Worm (Caenorhabditis elegans): ENCODE results near the gene B0432.11.

B0432.11 gene

ce11 chrII:283594-283993 is 10.9 kb downstream of the B0432.11 start, which contains the start of gene B0432.9:
TSS of gene B0432.9 (minus strand) at chrII:283694.
- TF ChIP-seq dao-5 (tag; optimal IDR thresholded peaks at IDR 0.05): no peak
- TF ChIP-seq W03F9.2 (tag; optimal IDR thresholded peaks at IDR 0.05): no peak
- TF ChIP-seq him-1 (tag; optimal IDR thresholded peaks at IDR 0.05): no peak

DNA sequence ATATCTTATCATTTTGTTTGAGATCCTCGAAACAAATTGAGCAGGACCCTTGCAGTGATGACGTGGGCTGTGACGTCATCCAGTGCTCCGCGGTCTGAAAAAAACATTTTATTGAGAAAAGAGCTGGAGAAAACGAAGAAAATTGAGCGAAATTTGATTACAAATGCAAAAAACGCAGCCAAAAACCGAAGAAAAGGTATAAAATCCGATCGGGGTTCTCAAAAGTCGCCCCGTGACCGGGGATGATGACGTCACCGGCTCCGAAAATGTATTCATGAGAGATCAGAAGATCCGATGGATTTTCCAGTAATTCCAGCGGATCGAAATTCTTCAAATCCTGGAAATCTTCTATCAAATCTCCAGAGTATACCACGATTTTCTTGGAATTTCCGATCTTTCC is 12.0 kb downstream of the B0432.11 start, which contains the start of gene trul-1:
Gene trul-1, minus strand, starts transcription at position 101 of the 400 bp plus-strand sequence.
- TF ChIP-seq dao-5 (tag; optimal IDR thresholded peaks at IDR 0.05): no peak
- TF ChIP-seq him-1 (tag; optimal IDR thresholded peaks at IDR 0.05): no peak
- no peak for TF ChIP-seq W03F9.2 (tag; optimal IDR thresholded peaks at IDR 0.05)

ce11 chrII:278636-279035 is 15.9 kb downstream of the B0432.11 start, which contains the start of gene B0432.8:
TSS of gene B0432.8 (minus strand) at chrII:278736.
- TF ChIP-seq him-1 (tag; optimal IDR thresholded peaks at IDR 0.05): no peak
- TF ChIP-seq dao-5 (tag; optimal IDR thresholded peaks at IDR 0.05): no peak
- TF ChIP-seq W03F9.2 (tag; optimal IDR thresholded peaks at IDR 0.05): no peak

ce11 chrII:273872-274271 is 20.6 kb downstream of the B0432.11 start, which contains the start of gene B0432.7:
TSS of gene B0432.7 (minus strand) at chrII:273972.
- TF ChIP-seq W03F9.2 (tag; optimal IDR thresholded peaks at IDR 0.05): no peak
- TF ChIP-seq him-1 (tag; optimal IDR thresholded peaks at IDR 0.05): no peak
- no peak for TF ChIP-seq dao-5 (tag; optimal IDR thresholded peaks at IDR 0.05)

ce11 chrII:264053-264452 is 30.5 kb downstream of the B0432.11 start, which contains the start of gene B0432.14:
TSS of gene B0432.14 (plus strand) at chrII:264353.
- TF ChIP-seq him-1 (tag; optimal IDR thresholded peaks at IDR 0.05) (no peak), dao-5 (tag; optimal IDR thresholded peaks at IDR 0.05) (no peak), W03F9.2 (tag; optimal IDR thresholded peaks at IDR 0.05) (no peak)

- no peak for TF ChIP-seq dao-5 (tag; optimal IDR thresholded peaks at IDR 0.05)
- TF ChIP-seq him-1 (tag; optimal IDR thresholded peaks at IDR 0.05): no peak
- TF ChIP-seq W03F9.2 (tag; optimal IDR thresholded peaks at IDR 0.05): no peak
Measured at ce11 chrII:263563-263962, 30.9 kb downstream of the B0432.11 start, which contains the start of gene scc-2. TSS of gene scc-2 (minus strand) at chrII:263663.

- TF ChIP-seq dao-5 (tag; optimal IDR thresholded peaks at IDR 0.05) (no peak), W03F9.2 (tag; optimal IDR thresholded peaks at IDR 0.05) (no peak), him-1 (tag; optimal IDR thresholded peaks at IDR 0.05) (no peak)
Measured at ce11 chrII:257519-257918, 37.0 kb downstream of the B0432.11 start, which contains the start of gene cat-2. TSS of gene cat-2 (plus strand) at chrII:257819.

DNA sequence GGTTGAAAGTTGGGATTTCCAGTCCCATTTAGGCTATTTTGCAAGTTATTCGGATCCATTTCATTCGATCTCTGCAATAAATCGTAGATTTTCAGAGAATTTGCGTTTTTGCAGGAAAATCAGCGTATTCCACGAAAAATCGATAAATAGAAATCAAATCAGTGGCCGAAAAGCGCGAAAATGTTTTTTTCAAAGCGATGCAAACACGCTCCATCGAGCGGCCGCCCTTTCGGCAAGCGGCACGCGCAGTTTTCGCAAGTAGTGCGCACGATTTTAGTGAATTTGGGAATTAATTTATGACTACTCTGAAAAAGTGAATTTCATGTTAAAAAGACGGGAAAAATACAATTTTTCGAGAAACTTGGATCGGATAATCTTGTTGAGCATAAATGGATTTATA is 39.4 kb downstream of the B0432.11 start:
- peak; percentile 49 for TF ChIP-seq him-1 (tag; optimal IDR thresholded peaks at IDR 0.05)
- peak; percentile 32 for TF ChIP-seq dao-5 (tag; optimal IDR thresholded peaks at IDR 0.05)
- peak; percentile 93 for TF ChIP-seq W03F9.2 (tag; optimal IDR thresholded peaks at IDR 0.05)

- TF ChIP-seq him-1 (tag; optimal IDR thresholded peaks at IDR 0.05) (no peak), W03F9.2 (tag; optimal IDR thresholded peaks at IDR 0.05) (no peak), dao-5 (tag; optimal IDR thresholded peaks at IDR 0.05) (no peak)
Measured at ce11 chrII:247736-248135, 46.8 kb downstream of the B0432.11 start.

Measured in whole organism, L4/young adult.